Worm (Caenorhabditis elegans) whole organism, late embryonic: ENCODE results near the gene T28H11.8.

Source experiments
- ama-1 ChIP-seq: fragments of 150-350 bp; optimal IDR thresholded peaks from 2 replicates; lab custom pipeline; 2014
- dmd-4 ChIP-seq: sonication (generic microtip); optimal IDR thresholded peaks from 2 replicates; lab custom pipeline; 2016; ENCODE audit warnings: borderline replicate concordance, missing genetic modification characterization, missing compliant biosample characterization
- fkh-10 ChIP-seq: fragments of 150-350 bp; optimal IDR thresholded peaks from 2 replicates; lab custom pipeline; 2014; ENCODE audit warnings: missing biosample characterization, missing genetic modification reagents, missing genetic modification characterization
- lin-11 ChIP-seq: fragments of 200-800 bp; sonication (Bioruptor generic); optimal IDR thresholded peaks from 2 replicates; lab custom pipeline; 2018; ENCODE audit warnings: mild to moderate bottlenecking, missing genetic modification characterization, missing compliant biosample characterization
- nfya-1 ChIP-seq: sonication (generic microtip); optimal IDR thresholded peaks from 2 replicates; lab custom pipeline; 2017; ENCODE audit warnings: missing genetic modification characterization, mild to moderate bottlenecking, missing compliant biosample characterization, antibody characterized with exemption, moderate library complexity
- nhr-11 ChIP-seq: fragments of 150-350 bp; optimal IDR thresholded peaks from 2 replicates; lab custom pipeline; 2014; ENCODE audit warnings: missing biosample characterization, missing genetic modification characterization
- pha-4 ChIP-seq: fragments of 150-350 bp; optimal IDR thresholded peaks from 2 replicates; lab custom pipeline; 2018; ENCODE audit warnings: missing biosample characterization, missing genetic modification reagents, missing genetic modification characterization
- ref-2 ChIP-seq: sonication (generic microtip); optimal IDR thresholded peaks from 2 replicates; lab custom pipeline; 2016; ENCODE audit warnings: missing genetic modification characterization, missing compliant biosample characterization
- sox-4 ChIP-seq: sonication (generic microtip); optimal IDR thresholded peaks from 2 replicates; lab custom pipeline; 2017; ENCODE audit warnings: mild to moderate bottlenecking, missing genetic modification characterization, inconsistent platforms, missing compliant biosample characterization
- tbx-2 ChIP-seq: sonication (generic microtip); optimal IDR thresholded peaks from 2 replicates; lab custom pipeline; 2016; ENCODE audit warnings: missing genetic modification characterization, missing compliant biosample characterization
- ttx-3 ChIP-seq: sonication (generic microtip); optimal IDR thresholded peaks from 2 replicates; lab custom pipeline; 2016; ENCODE audit warnings: missing genetic modification reagents, missing genetic modification characterization, missing compliant biosample characterization

DNA sequence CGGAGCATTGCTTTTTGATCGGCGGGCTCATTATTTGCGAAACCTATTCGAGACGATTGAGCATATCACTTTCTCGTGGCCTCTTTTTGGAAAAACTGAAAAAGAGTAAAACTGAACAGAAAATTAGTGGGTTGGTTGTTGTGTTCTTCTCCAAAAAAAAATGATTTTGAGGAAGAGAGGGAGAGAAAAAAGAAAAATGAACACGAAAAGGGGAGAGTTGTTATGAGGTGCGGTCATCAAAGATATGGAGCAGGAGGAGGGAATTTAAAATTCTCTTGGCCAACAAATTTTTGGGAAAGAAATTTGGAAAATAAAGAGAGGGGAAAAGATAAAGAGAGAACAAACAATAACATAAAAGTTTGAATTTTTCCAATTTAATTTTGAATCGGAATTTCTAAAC, 25.0 kb upstream of the T28H11.8 start, which contains the start of gene hot-9:
- no peak for TF ChIP-seq fkh-10 (GFP tag; lab: Kevin White, UChicago)
- no peak for TF ChIP-seq ttx-3 (tag; lab: Kevin White, UChicago)
- no peak for TF ChIP-seq tbx-2 (tag; lab: Kevin White, UChicago)
- TF ChIP-seq pha-4 (tag; lab: Kevin White, UChicago) = no peak
- TF ChIP-seq ama-1 (lab: Kevin White, UChicago) = no peak
- no peak for TF ChIP-seq lin-11
- TF ChIP-seq nhr-11 (tag; lab: Kevin White, UChicago) = no peak
- TF ChIP-seq ref-2 = no peak
- TF ChIP-seq nfya-1 = no peak
- TF ChIP-seq sox-4 (tag; lab: Kevin White, UChicago) = no peak
- no peak for TF ChIP-seq dmd-4 (tag; lab: Kevin White, UChicago)
